Fruit fly (Drosophila melanogaster): ENCODE results near the gene Srrm1.

Srrm1 gene

dm6 chr3L:13081284-13081937, 44.8 kb downstream of the Srrm1 start (continued):
- TF ChIP-seq slp2 (GFP tag; optimal IDR thresholded peaks at IDR 0.05) (no peak), en (GFP tag; optimal IDR thresholded peaks at IDR 0.05) (no peak), B-H1 (GFP tag; IDR thresholded peaks at IDR 0.05) (no peak), crc (GFP tag; optimal IDR thresholded peaks at IDR 0.05) (no peak), Mrtf (GFP tag; IDR thresholded peaks at IDR 0.05) (no peak), CG3995 (GFP tag; optimal IDR thresholded peaks at IDR 0.05) (no peak), sr (GFP tag; IDR thresholded peaks at IDR 0.05) (no peak), Atf-2 (GFP tag; optimal IDR thresholded peaks at IDR 0.05) (no peak), ara (GFP tag; IDR thresholded peaks at IDR 0.05) (no peak), gcm2 (GFP tag; optimal IDR thresholded peaks at IDR 0.05) (no peak), Jarid2 (GFP tag; optimal IDR thresholded peaks at IDR 0.05) (no peak), Mes4 (GFP tag; optimal IDR thresholded peaks at IDR 0.05) (no peak), CG11085 (GFP tag; IDR thresholded peaks at IDR 0.05) (no peak), Neu2 (GFP tag; optimal IDR thresholded peaks at IDR 0.05; ENCODE audit: borderline replicate concordance) (no peak), odd (GFP tag; optimal IDR thresholded peaks at IDR 0.05) (no peak), rib (GFP tag; IDR thresholded peaks at IDR 0.05) (no peak), CG2889 (GFP tag; IDR thresholded peaks at IDR 0.05) (no peak), CG17361 (GFP tag; IDR thresholded peaks at IDR 0.05) (no peak), GATAe (GFP tag; conservative IDR thresholded peaks at IDR 0.05) (no peak), pho (GFP tag; optimal IDR thresholded peaks at IDR 0.05) (no peak), D (optimal IDR thresholded peaks at IDR 0.05) (peak; percentile 98), D (GFP tag; optimal IDR thresholded peaks at IDR 0.05) (no peak), CG31441 (GFP tag; IDR thresholded peaks at IDR 0.05) (no peak), BtbVII (GFP tag; optimal IDR thresholded peaks at IDR 0.05) (no peak), HLH54F (GFP tag; optimal IDR thresholded peaks at IDR 0.05) (no peak)

dm6 chr3L:13083432-13083831, 46.8 kb downstream of the Srrm1 start:
- TF ChIP-seq sens (GFP tag) (peak; percentile 14), hbn (GFP tag; IDR thresholded peaks at IDR 0.05; ENCODE audit: partially characterized antibody) (no peak), oc (tag; optimal IDR thresholded peaks at IDR 0.05) (peak; percentile 92), ara (GFP tag; IDR thresholded peaks at IDR 0.05) (0 out of 2 replicates have a peak, but pooled peaks have one; percentile 18)

- no peak for TF ChIP-seq CG31388 (GFP tag; optimal IDR thresholded peaks at IDR 0.05)
- TF ChIP-seq CG3995 (GFP tag; optimal IDR thresholded peaks at IDR 0.05): no peak
- TF ChIP-seq CG10462 (GFP tag; optimal IDR thresholded peaks at IDR 0.05): no peak
- no peak for TF ChIP-seq az2 (GFP tag; optimal IDR thresholded peaks at IDR 0.05)
- TF ChIP-seq Nf-YC (tag; optimal IDR thresholded peaks at IDR 0.05): no peak
- 0 out of 2 replicates have a peak, but pooled peaks have one; percentile 23 for TF ChIP-seq seq (GFP tag; IDR thresholded peaks at IDR 0.05)
- no peak for TF ChIP-seq Dll (GFP tag; IDR thresholded peaks at IDR 0.05; ENCODE audit: partially characterized antibody)
- TF ChIP-seq CG8765 (GFP tag; IDR thresholded peaks at IDR 0.05): no peak
- TF ChIP-seq pros (GFP tag; optimal IDR thresholded peaks at IDR 0.05): peak; percentile 83
- TF ChIP-seq CG17568 (GFP tag; optimal IDR thresholded peaks at IDR 0.05): peak; percentile 61
- TF ChIP-seq CG15073 (GFP tag; optimal IDR thresholded peaks at IDR 0.05): no peak
- TF ChIP-seq nom (GFP tag; optimal IDR thresholded peaks at IDR 0.05): no peak
- TF ChIP-seq HmgD (GFP tag; optimal IDR thresholded peaks at IDR 0.05): no peak
- TF ChIP-seq H15 (GFP tag; IDR thresholded peaks at IDR 0.05): no peak
- no peak for TF ChIP-seq CG13775 (GFP tag; optimal IDR thresholded peaks at IDR 0.05)
- TF ChIP-seq tna (GFP tag; IDR thresholded peaks at IDR 0.05; ENCODE audit: partially characterized antibody): no peak
- TF ChIP-seq crol (GFP tag; IDR thresholded peaks at IDR 0.05): 0 out of 2 replicates have a peak, but pooled peaks have one; percentile 22
- TF ChIP-seq CG18476 (GFP tag; optimal IDR thresholded peaks at IDR 0.05): no peak
- no peak for TF ChIP-seq bigmax (GFP tag; optimal IDR thresholded peaks at IDR 0.05)
- no peak for TF ChIP-seq Doc3 (GFP tag; IDR thresholded peaks at IDR 0.05; ENCODE audit: partially characterized antibody)
- no peak for TF ChIP-seq CG4328 (GFP tag; optimal IDR thresholded peaks at IDR 0.05)
- no peak for TF ChIP-seq Lpt (GFP tag; optimal IDR thresholded peaks at IDR 0.05)
- TF ChIP-seq luna (GFP tag; optimal IDR thresholded peaks at IDR 0.05): no peak
- no peak for TF ChIP-seq fd64A (GFP tag; optimal IDR thresholded peaks at IDR 0.05)
Observed at dm6 chr3L:13084477-13084876, 47.9 kb downstream of the Srrm1 start.
